Fruit fly (Drosophila melanogaster): ENCODE measurements around the gene Sec63.

The Sec63 gene

dm6 chr3L:7390004-7390403 lies 29.6 kb downstream of the Sec63 start:
- TF ChIP-seq noc (tag; optimal IDR thresholded peaks at IDR 0.05) = no peak

- no peak for TF ChIP-seq noc (tag; optimal IDR thresholded peaks at IDR 0.05)
Measured at dm6 chr3L:7390442-7390841, 30.1 kb downstream of the Sec63 start, which contains the start of gene CG8563. Gene CG8563 (plus strand): TSS chr3L:7390742.

- no peak for TF ChIP-seq noc (tag; optimal IDR thresholded peaks at IDR 0.05)
Measured at dm6 chr3L:7396055-7396454, 35.7 kb downstream of the Sec63 start, which contains the start of gene CG32379. Gene CG32379 (plus strand): TSS chr3L:7396355.

- TF ChIP-seq noc (tag; optimal IDR thresholded peaks at IDR 0.05) = peak; percentile 81
Measured at dm6 chr3L:7397979-7398378, 37.6 kb downstream of the Sec63 start, which contains the start of gene CG8562. Gene CG8562 (plus strand): TSS chr3L:7398285.

dm6 chr3L:7399770-7400169 lies 39.4 kb downstream of the Sec63 start, which contains the start of gene CG18417:
Gene CG18417 (plus strand): TSS chr3L:7400070.
- no peak for TF ChIP-seq noc (tag; optimal IDR thresholded peaks at IDR 0.05)

dm6 chr3L:7401972-7402371 lies 41.6 kb downstream of the Sec63 start:
- TF ChIP-seq noc (tag; optimal IDR thresholded peaks at IDR 0.05) = no peak

dm6 chr3L:7404081-7404480 lies 43.7 kb downstream of the Sec63 start, which contains the start of gene CG8560:
Gene CG8560 (minus strand): TSS chr3L:7404181.
- TF ChIP-seq noc (tag; optimal IDR thresholded peaks at IDR 0.05) = peak; percentile 48
